Worm (Caenorhabditis elegans) whole organism, mixed stage, embryonic: Measurements from ENCODE around the gene eng-1.

Source experiments
- blmp-1 ChIP-seq: fragments of 150-350 bp; optimal IDR thresholded peaks from 2 replicates; lab custom pipeline; 2014; ENCODE audit warnings: missing biosample characterization, missing genetic modification characterization
- ces-1 ChIP-seq: fragments of 150-350 bp; optimal IDR thresholded peaks from 2 replicates; lab custom pipeline; 2014; ENCODE audit warnings: missing biosample characterization, missing genetic modification reagents, missing genetic modification characterization
- cnd-1 ChIP-seq: fragments of 200-800 bp; sonication (Bioruptor generic); optimal IDR thresholded peaks from 2 replicates; lab custom pipeline; 2018; ENCODE audit warnings: mild to moderate bottlenecking, missing genetic modification characterization, missing compliant biosample characterization
- lsy-2 ChIP-seq: fragments of 150-350 bp; optimal IDR thresholded peaks from 2 replicates; lab custom pipeline; 2014; ENCODE audit warnings: missing biosample characterization, missing genetic modification characterization
- mab-5 ChIP-seq: fragments of 150-350 bp; optimal IDR thresholded peaks from 2 replicates; lab custom pipeline; 2014; ENCODE audit warnings: missing biosample characterization, missing genetic modification characterization
- mep-1 ChIP-seq: fragments of 150-350 bp; optimal IDR thresholded peaks from 2 replicates; lab custom pipeline; 2017; ENCODE audit warnings: missing biosample characterization, missing genetic modification reagents, missing genetic modification characterization, inconsistent platforms
- nhr-237 ChIP-seq: fragments of 150-350 bp; optimal IDR thresholded peaks from 2 replicates; lab custom pipeline; 2014; ENCODE audit warnings: missing biosample characterization, missing genetic modification characterization
- pha-4 ChIP-seq: fragments of 150-350 bp; optimal IDR thresholded peaks from 2 replicates; lab custom pipeline; 2018; ENCODE audit warnings: missing biosample characterization, missing genetic modification reagents, missing genetic modification characterization
- sptf-1 ChIP-seq: sonication (generic microtip); optimal IDR thresholded peaks from 2 replicates; lab custom pipeline; 2017; ENCODE audit warnings: mild to moderate bottlenecking, missing genetic modification characterization, moderate library complexity, missing compliant biosample characterization
- unc-62 ChIP-seq: fragments of 150-350 bp; optimal IDR thresholded peaks from 2 replicates; lab custom pipeline; 2014; ENCODE audit warnings: missing biosample characterization, missing genetic modification reagents, missing genetic modification characterization
- ztf-11 ChIP-seq: fragments of 150-350 bp; optimal IDR thresholded peaks from 2 replicates; lab custom pipeline; 2014; ENCODE audit warnings: missing biosample characterization, missing genetic modification characterization

DNA sequence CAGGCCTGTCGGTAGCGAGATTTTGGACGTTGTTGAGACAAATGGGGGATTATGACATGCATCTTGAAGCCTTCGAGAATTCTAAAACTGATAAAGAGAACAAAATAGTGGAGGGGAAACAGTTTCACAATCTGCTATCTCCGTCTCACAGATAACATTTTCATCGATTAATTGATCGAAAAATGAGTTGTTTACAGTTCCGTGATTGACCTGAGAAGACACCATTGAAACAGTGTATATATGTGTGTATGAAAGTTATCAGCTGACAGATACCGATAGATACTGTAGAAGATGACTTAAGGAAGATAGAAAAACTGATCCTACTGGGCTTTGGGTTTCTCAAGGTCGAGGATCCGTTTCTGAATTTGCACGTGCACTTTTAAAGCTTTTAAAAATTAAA is 29.2 kb downstream of the eng-1 start:
- TF ChIP-seq unc-62 (GFP tag; lab: Kevin White, UChicago) = no peak
- TF ChIP-seq sptf-1 (tag; lab: Kevin White, UChicago) = no peak
- TF ChIP-seq lsy-2 (tag; lab: Kevin White, UChicago) = no peak
- TF ChIP-seq nhr-237 (tag; lab: Kevin White, UChicago) = no peak
- no peak for TF ChIP-seq pha-4 (tag; lab: Kevin White, UChicago)
- TF ChIP-seq ztf-11 = no peak
- no peak for TF ChIP-seq cnd-1 (tag; lab: Kevin White, UChicago)
- TF ChIP-seq ces-1 (GFP tag; lab: Kevin White, UChicago) = no peak
- no peak for TF ChIP-seq blmp-1 (tag; lab: Kevin White, UChicago)
- TF ChIP-seq mab-5 (tag; lab: Kevin White, UChicago) = no peak
- TF ChIP-seq mep-1 (tag; lab: Kevin White, UChicago) = no peak
